Worm (Caenorhabditis elegans): Measurements from ENCODE around the gene pbo-4.

Gene pbo-4

DNA sequence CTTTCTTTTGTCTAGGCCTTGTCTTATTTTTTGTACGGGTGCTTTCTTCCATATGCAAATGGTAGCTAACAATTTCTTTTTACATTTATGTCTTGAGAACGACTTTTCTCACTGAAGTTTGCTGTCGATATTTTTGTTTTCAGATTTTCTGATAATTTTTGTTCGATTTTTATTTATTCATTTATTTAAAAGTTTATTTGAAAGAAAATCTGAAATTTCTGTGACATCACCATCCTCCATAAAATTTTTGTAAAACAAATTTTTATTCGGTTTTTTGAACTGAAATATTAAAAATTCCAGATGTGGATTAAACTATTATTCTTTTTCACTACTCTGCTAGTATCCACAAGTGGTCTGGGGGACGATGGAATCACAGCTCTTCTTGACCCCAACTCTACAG is at the start of gene pbo-4:
pbo-4 (plus strand) TSS at position 301 of the 400 bp plus-strand sequence.
- no peak for TF ChIP-seq unc-120 (tag; optimal IDR thresholded peaks at IDR 0.05; ENCODE audit: poor library complexity, severe bottlenecking)
- no peak for TF ChIP-seq blmp-1 (tag; optimal IDR thresholded peaks at IDR 0.05)
- no peak for TF ChIP-seq flh-1 (GFP tag; optimal IDR thresholded peaks at IDR 0.05)
- no peak for TF ChIP-seq bed-3 (GFP tag; optimal IDR thresholded peaks at IDR 0.05)
- no peak for TF ChIP-seq mep-1 (tag; optimal IDR thresholded peaks at IDR 0.05)
- no peak for TF ChIP-seq lsy-2 (tag; optimal IDR thresholded peaks at IDR 0.05)
- TF ChIP-seq ceh-43 (GFP tag; optimal IDR thresholded peaks at IDR 0.05): no peak
- TF ChIP-seq ztf-11 (tag; optimal IDR thresholded peaks at IDR 0.05): no peak
- no peak for TF ChIP-seq nhr-28 (tag; optimal IDR thresholded peaks at IDR 0.05)
- TF ChIP-seq pha-4 (tag; optimal IDR thresholded peaks at IDR 0.05): no peak
- no peak for TF ChIP-seq nhr-237 (tag; optimal IDR thresholded peaks at IDR 0.05)
- TF ChIP-seq ces-1 (GFP tag; optimal IDR thresholded peaks at IDR 0.05): no peak

DNA sequence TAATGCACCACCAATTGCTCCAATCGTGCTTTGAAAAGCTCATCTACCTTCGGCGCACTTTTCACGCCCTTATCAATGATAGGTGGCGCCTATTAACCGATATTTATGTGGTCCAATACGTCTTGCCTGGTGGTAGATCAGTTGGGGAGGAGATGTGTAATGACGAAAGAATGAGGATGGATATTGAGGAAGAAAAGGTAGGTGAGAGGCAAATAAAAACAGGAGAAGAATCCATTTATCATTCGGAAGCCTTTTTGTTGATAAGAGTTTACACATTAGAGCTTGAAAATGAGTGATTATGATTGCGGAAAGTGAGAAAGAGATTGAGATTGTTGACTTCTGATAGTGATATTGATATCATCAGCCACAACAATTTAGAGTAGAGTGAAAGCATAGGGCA is 46.5 kb upstream of the pbo-4 start:
- TF ChIP-seq mep-1 (tag; optimal IDR thresholded peaks at IDR 0.05): no peak
- peak; percentile 7 for TF ChIP-seq mab-5 (tag; optimal IDR thresholded peaks at IDR 0.05)
- peak; percentile 53 for TF ChIP-seq unc-62 (GFP tag; optimal IDR thresholded peaks at IDR 0.05)
- TF ChIP-seq elt-1 (tag; optimal IDR thresholded peaks at IDR 0.05; ENCODE audit: borderline replicate concordance, insufficient read depth): no peak

DNA sequence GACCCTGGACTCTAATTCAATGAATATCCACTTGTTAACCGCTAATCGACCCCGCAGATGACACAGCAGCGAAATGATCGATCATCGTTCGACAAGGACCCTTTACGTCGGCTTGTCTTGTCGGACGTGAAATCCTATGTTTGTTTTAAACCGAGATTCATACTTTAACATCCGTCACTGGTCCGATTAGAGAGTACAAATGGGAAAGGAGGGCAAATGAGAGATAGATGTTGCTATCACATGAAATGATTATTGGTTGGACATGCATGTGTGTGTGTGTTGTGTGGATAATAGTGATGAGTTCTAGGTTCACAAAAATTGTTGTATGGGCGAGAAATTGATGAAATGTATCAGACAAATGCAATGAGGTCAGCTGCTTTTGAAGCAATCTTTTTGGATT is 44.3 kb upstream of the pbo-4 start:
- TF ChIP-seq nhr-2 (tag; optimal IDR thresholded peaks at IDR 0.05): no peak
- peak; percentile 55 for TF ChIP-seq unc-62 (GFP tag; optimal IDR thresholded peaks at IDR 0.05)
- peak; percentile 38 for TF ChIP-seq unc-120 (tag; optimal IDR thresholded peaks at IDR 0.05; ENCODE audit: poor library complexity, severe bottlenecking)

DNA sequence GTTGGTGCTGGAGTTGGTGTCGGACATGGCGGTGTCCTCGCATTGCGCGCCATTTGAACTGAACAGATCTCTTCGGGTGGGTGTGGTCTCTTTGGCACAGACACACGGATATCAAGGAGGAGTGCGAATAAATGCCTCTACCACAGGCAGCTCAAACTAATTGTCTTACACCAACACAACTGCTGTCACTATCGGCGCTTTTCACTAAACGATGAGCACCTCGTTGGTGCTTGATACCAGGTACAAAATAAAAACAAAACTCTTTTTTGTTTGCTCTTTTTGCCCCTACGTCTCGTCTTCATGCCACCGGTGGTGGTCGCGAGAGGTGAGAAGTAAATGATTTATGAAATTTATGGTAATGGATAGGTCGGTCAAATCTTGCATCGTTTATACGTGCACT is 43.2 kb upstream of the pbo-4 start, which contains the start of gene F47B10.8:
F47B10.8 (minus strand) TSS at position 101 of the 400 bp plus-strand sequence.
- TF ChIP-seq ceh-39 (tag; optimal IDR thresholded peaks at IDR 0.05) (no peak), unc-62 (GFP tag; optimal IDR thresholded peaks at IDR 0.05) (no peak)

DNA sequence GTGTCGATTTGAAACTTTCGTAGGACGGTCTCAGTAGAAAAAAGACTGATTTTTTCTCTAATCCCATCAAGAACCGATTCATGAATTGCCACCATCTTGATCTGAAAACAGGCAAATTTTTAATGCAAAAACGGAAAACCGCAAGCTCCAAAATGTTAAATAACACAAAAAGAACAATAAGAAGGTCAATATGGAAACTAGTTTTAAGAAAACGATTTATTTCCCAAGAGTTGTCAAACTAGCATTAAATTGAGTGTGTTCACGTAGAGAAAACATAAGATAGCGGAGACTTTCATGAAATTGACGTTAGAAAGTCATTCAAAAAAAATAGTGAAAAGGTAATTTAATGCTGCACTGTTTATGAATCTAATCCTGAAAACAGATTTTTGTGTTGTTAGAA is 40.0 kb upstream of the pbo-4 start, which contains the start of gene F47B10.9:
F47B10.9 (minus strand) TSS at position 101 of the 400 bp plus-strand sequence.
- TF ChIP-seq elt-1 (tag; optimal IDR thresholded peaks at IDR 0.05; ENCODE audit: borderline replicate concordance, insufficient read depth) (no peak), ceh-83 (GFP tag; optimal IDR thresholded peaks at IDR 0.05) (no peak), bed-3 (GFP tag; optimal IDR thresholded peaks at IDR 0.05) (no peak), cnd-1 (tag; optimal IDR thresholded peaks at IDR 0.05) (no peak), mep-1 (tag; optimal IDR thresholded peaks at IDR 0.05) (no peak), snpc-4 (tag; optimal IDR thresholded peaks at IDR 0.05) (no peak)

DNA sequence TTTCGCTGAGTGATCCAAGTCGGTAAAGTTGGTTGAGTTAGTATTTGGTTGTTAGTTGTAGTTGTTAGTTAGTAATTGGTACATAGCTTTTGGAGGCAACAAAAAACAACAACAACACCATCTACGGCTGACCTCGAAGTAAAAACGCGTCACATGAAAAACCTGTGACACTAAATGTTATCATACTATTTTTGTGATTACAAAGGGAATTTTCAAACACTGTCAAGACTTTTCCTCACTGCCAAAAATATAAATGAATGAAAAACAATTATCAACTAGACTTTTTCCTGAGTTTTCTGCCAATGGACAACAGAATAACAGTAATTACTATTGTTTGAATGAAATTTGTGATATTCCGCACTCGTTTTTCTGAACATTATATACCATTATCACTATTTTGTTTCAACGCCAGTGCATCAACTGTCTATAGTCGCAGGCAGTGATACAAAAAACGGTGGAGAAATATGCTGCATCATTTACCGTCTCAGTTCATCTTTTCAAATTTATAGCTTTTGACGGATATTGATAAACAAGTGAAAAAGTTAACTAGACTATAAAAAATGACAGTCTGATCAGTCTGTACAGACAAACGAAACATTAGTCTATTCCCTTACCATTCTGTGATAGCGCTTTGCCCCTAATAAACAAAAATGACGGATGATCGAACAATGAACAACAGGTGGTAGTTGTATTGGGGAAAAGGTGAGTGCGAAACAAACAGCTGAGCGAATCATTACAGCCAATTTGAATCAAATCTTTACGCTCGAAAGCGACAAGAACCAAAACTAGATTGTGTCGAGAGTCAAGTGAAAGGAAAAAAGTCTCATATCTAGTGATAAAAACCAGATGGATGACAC is 39.3 kb upstream of the pbo-4 start:
- peak; percentile 43 for TF ChIP-seq hlh-1 (tag; optimal IDR thresholded peaks at IDR 0.05)
- no peak for TF ChIP-seq bed-3 (GFP tag; optimal IDR thresholded peaks at IDR 0.05)
- no peak for TF ChIP-seq ceh-39 (tag; optimal IDR thresholded peaks at IDR 0.05)
- TF ChIP-seq pha-4 (tag; optimal IDR thresholded peaks at IDR 0.05): no peak
- TF ChIP-seq mep-1 (tag; optimal IDR thresholded peaks at IDR 0.05): no peak

DNA sequence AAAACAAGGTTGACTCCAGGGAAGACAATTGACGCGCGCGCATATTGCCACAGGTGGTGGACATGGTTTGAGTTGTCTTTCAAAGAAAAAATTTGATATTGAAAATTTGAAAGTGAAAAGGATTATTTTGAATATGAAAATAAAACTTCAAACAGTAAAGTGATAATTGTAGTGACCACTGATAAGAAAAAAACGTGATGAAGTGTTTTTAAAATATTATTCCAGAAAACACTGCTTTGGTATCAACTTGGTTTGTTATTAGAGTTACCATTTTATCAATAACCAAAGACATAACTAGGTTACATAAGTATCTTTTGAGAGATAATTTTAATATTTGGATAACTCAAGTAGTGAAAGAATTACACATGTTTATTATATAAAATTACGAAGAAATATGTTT is 37.7 kb upstream of the pbo-4 start:
- no peak for TF ChIP-seq ces-1 (GFP tag; optimal IDR thresholded peaks at IDR 0.05)
- TF ChIP-seq ztf-11 (tag; optimal IDR thresholded peaks at IDR 0.05): no peak
- no peak for TF ChIP-seq nhr-237 (tag; optimal IDR thresholded peaks at IDR 0.05)
- no peak for TF ChIP-seq unc-39 (tag; optimal IDR thresholded peaks at IDR 0.05)
- TF ChIP-seq hlh-1 (tag; optimal IDR thresholded peaks at IDR 0.05): no peak
- TF ChIP-seq ceh-43 (GFP tag; optimal IDR thresholded peaks at IDR 0.05): no peak
- TF ChIP-seq mab-5 (tag; optimal IDR thresholded peaks at IDR 0.05): no peak
- TF ChIP-seq lsy-2 (tag; optimal IDR thresholded peaks at IDR 0.05): no peak
- TF ChIP-seq tbx-8 (GFP tag; optimal IDR thresholded peaks at IDR 0.05): no peak
- TF ChIP-seq lin-32 (GFP tag; optimal IDR thresholded peaks at IDR 0.05): no peak

Data from whole organism, mixed stage, embryonic.